Worm (Caenorhabditis elegans) whole organism, L4/young adult: ENCODE results near the gene hlh-28.
"Not testable (repeated sequence)": the region's sequence is repeated elsewhere in the genome, so short reads cannot be mapped to it uniquely, and the experiment has no call there.

Experiments used
- W03F9.2 ChIP-seq: fragments of 150-350 bp; optimal IDR thresholded peaks from 2 replicates; lab custom pipeline; 2014; ENCODE audit warnings: missing biosample characterization, missing genetic modification characterization
- dao-5 ChIP-seq: sonication (generic microtip); optimal IDR thresholded peaks from 2 replicates; lab custom pipeline; 2016; ENCODE audit warnings: missing genotype, missing genetic modification characterization, moderate library complexity, missing compliant biosample characterization
- him-1 ChIP-seq: sonication (generic microtip); optimal IDR thresholded peaks from 2 replicates; lab custom pipeline; 2016; ENCODE audit warnings: missing genotype, missing genetic modification reagents, missing genetic modification characterization, missing compliant biosample characterization

- TF ChIP-seq him-1 (tag; lab: Kevin White, UChicago); W03F9.2; dao-5 (tag; lab: Kevin White, UChicago): not testable (repeated sequence)
Observed at ce11 chrX:17550755-17551154, at the start of gene hlh-28.
